Fruit fly (Drosophila melanogaster) whole organism, embryonic: ENCODE data around the gene CG8119.

Source experiments
- Antp ChIP-seq: fragments of 200-800 bp; sonication (Bioruptor generic); optimal IDR thresholded peaks from 3 replicates; lab custom pipeline; 2016; ENCODE audit warnings: missing biosample characterization, missing genetic modification characterization
- Atf3 ChIP-seq: fragments of 200-800 bp; sonication (Bioruptor generic); optimal IDR thresholded peaks from 3 replicates; lab custom pipeline; 2016; ENCODE audit warnings: missing biosample characterization, missing genetic modification characterization
- B-H1 ChIP-seq: fragments of 200-800 bp; sonication (Bioruptor generic); IDR thresholded peaks from 3 replicates; pipeline ENCODE4 v1.3.6; 2022; ENCODE audit warnings: missing biosample characterization, missing genetic modification characterization
- B-H2 ChIP-seq: fragments of 200-800 bp; sonication (Bioruptor generic); optimal IDR thresholded peaks from 2 replicates; lab custom pipeline; 2018; ENCODE audit warnings: missing biosample characterization, mild to moderate bottlenecking, missing genetic modification characterization
- Bteb2 ChIP-seq: fragments of 200-800 bp; sonication (Bioruptor generic); optimal IDR thresholded peaks from 2 replicates; lab custom pipeline; 2016; ENCODE audit warnings: missing biosample characterization, missing genetic modification characterization
- CG1024 ChIP-seq: fragments of 200-800 bp; sonication (Bioruptor generic); IDR thresholded peaks from 2 replicates; pipeline ENCODE4 v1.3.6; 2022; ENCODE audit warnings: missing biosample characterization, missing genetic modification characterization
- CG10979 ChIP-seq: fragments of 200-800 bp; sonication (Bioruptor generic); optimal IDR thresholded peaks from 2 replicates; lab custom pipeline; 2018; ENCODE audit warnings: missing biosample characterization, mild to moderate bottlenecking, missing genetic modification characterization, moderate library complexity
- CG11093 ChIP-seq: fragments of 200-800 bp; sonication (Bioruptor generic); IDR thresholded peaks from 3 replicates; pipeline ENCODE4 v1.3.6; 2022; ENCODE audit warnings: missing biosample characterization, missing genetic modification characterization
- CG12659 ChIP-seq: fragments of 200-800 bp; sonication (Bioruptor generic); optimal IDR thresholded peaks from 3 replicates; lab custom pipeline; 2017; ENCODE audit warnings: mild to moderate bottlenecking, missing biosample characterization, missing genetic modification reagents, missing genetic modification characterization
- CG12769 ChIP-seq: fragments of 200-800 bp; sonication (Bioruptor generic); optimal IDR thresholded peaks from 2 replicates; lab custom pipeline; 2019; ENCODE audit warnings: missing biosample characterization, mild to moderate bottlenecking, missing genetic modification characterization, moderate library complexity
- CG15601 ChIP-seq: fragments of 200-800 bp; sonication (Bioruptor generic); optimal IDR thresholded peaks from 3 replicates; lab custom pipeline; 2019; ENCODE audit warnings: missing biosample characterization, mild to moderate bottlenecking, missing genetic modification characterization, moderate library complexity
- CG1647 ChIP-seq: fragments of 200-800 bp; sonication (Bioruptor generic); optimal IDR thresholded peaks from 3 replicates; lab custom pipeline; 2016; ENCODE audit warnings: missing biosample characterization, missing genetic modification characterization
- CG17328 ChIP-seq: fragments of 200-800 bp; sonication (Bioruptor generic); IDR thresholded peaks from 2 replicates; pipeline ENCODE4 v1.3.6; 2022; ENCODE audit warnings: missing biosample characterization, missing genetic modification characterization
- CG17612 ChIP-seq: fragments of 200-800 bp; sonication (Bioruptor generic); IDR thresholded peaks from 2 replicates; pipeline ENCODE4 v1.3.6; 2022; ENCODE audit warnings: missing biosample characterization, missing genetic modification characterization
- CG18262 ChIP-seq: fragments of 200-800 bp; optimal IDR thresholded peaks from 3 replicates; lab custom pipeline; 2019; ENCODE audit warnings: missing biosample characterization, mild to moderate bottlenecking, missing genetic modification characterization, moderate library complexity
- CG30403 ChIP-seq: fragments of 200-800 bp; sonication (Bioruptor generic); optimal IDR thresholded peaks from 3 replicates; lab custom pipeline; 2016; ENCODE audit warnings: missing biosample characterization, missing genetic modification characterization
- CG34376 ChIP-seq: fragments of 200-800 bp; sonication (Bioruptor generic); optimal IDR thresholded peaks from 2 replicates; lab custom pipeline; 2018; ENCODE audit warnings: missing biosample characterization, mild to moderate bottlenecking, missing genetic modification characterization
- CG34422 ChIP-seq: fragments of 200-800 bp; sonication (Bioruptor generic); IDR thresholded peaks from 3 replicates; pipeline ENCODE4 v1.3.6; 2022; ENCODE audit warnings: missing biosample characterization, missing genetic modification characterization
- CG3847 ChIP-seq: fragments of 200-800 bp; sonication (Bioruptor generic); IDR thresholded peaks from 2 replicates; pipeline ENCODE4 v1.3.6; 2022; ENCODE audit warnings: missing biosample characterization, missing genetic modification characterization
- CG3995 ChIP-seq: fragments of 200-800 bp; sonication (Bioruptor generic); optimal IDR thresholded peaks from 3 replicates; lab custom pipeline; 2016; ENCODE audit warnings: missing biosample characterization, missing genetic modification characterization
- CG4404 ChIP-seq: fragments of 200-800 bp; sonication (Bioruptor generic); IDR thresholded peaks from 2 replicates; pipeline ENCODE4 v1.3.6; 2022; ENCODE audit warnings: missing biosample characterization, missing genetic modification characterization
- CG4617 ChIP-seq: fragments of 200-800 bp; sonication (Bioruptor generic); optimal IDR thresholded peaks from 3 replicates; lab custom pipeline; 2016; ENCODE audit warnings: missing biosample characterization, missing genetic modification characterization, borderline replicate concordance
- CG6683 ChIP-seq: fragments of 200-800 bp; sonication (Bioruptor generic); optimal IDR thresholded peaks from 2 replicates; lab custom pipeline; 2017; ENCODE audit warnings: missing biosample characterization, mild to moderate bottlenecking, missing genetic modification characterization, missing genetic modification reagents
- CG7357 ChIP-seq: fragments of 200-800 bp; sonication (Bioruptor generic); IDR thresholded peaks from 3 replicates; pipeline ENCODE4 v1.3.6; 2022; ENCODE audit warnings: missing biosample characterization, missing genetic modification characterization
- CG9797 ChIP-seq: fragments of 200-800 bp; sonication (Bioruptor generic); optimal IDR thresholded peaks from 3 replicates; lab custom pipeline; 2018; ENCODE audit warnings: missing biosample characterization, mild to moderate bottlenecking, missing genetic modification characterization
- Dbx ChIP-seq: fragments of 200-800 bp; sonication (Bioruptor generic); IDR thresholded peaks from 3 replicates; pipeline ENCODE4 v1.3.6; 2022; ENCODE audit warnings: missing biosample characterization, missing genetic modification characterization
- Doc3 ChIP-seq: fragments of 200-800 bp; sonication (Bioruptor generic); IDR thresholded peaks from 3 replicates; pipeline ENCODE4 v1.3.6; 2022; ENCODE audit warnings: missing biosample characterization, missing genetic modification characterization; ENCODE audit not compliant: partially characterized antibody
- Drgx ChIP-seq: fragments of 200-800 bp; sonication (Bioruptor generic); IDR thresholded peaks from 2 replicates; pipeline ENCODE4 v1.3.6; 2022; ENCODE audit warnings: missing biosample characterization, missing genetic modification characterization
- GATAe ChIP-seq: fragments of 200-800 bp; sonication (Bioruptor generic); conservative IDR thresholded peaks from 2 replicates; pipeline ENCODE4 v1.3.6; 2022; ENCODE audit warnings: missing biosample characterization, missing genetic modification characterization
- H15 ChIP-seq: fragments of 200-800 bp; sonication (Bioruptor generic); IDR thresholded peaks from 3 replicates; pipeline ENCODE4 v1.3.6; 2022; ENCODE audit warnings: missing biosample characterization, missing genetic modification characterization
- Hand ChIP-seq: fragments of 200-800 bp; sonication (Bioruptor generic); optimal IDR thresholded peaks from 2 replicates; lab custom pipeline; 2017; ENCODE audit warnings: mild to moderate bottlenecking, missing biosample characterization, missing genetic modification reagents, missing genetic modification characterization
- NFAT ChIP-seq: fragments of 200-800 bp; sonication (Bioruptor generic); IDR thresholded peaks from 2 replicates; pipeline ENCODE4 v1.3.6; 2022; ENCODE audit warnings: missing biosample characterization, missing genetic modification characterization
- ac ChIP-seq: fragments of 200-800 bp; sonication (Bioruptor generic); optimal IDR thresholded peaks from 3 replicates; lab custom pipeline; 2017; ENCODE audit warnings: missing biosample characterization, mild to moderate bottlenecking, missing genetic modification characterization
- al ChIP-seq: fragments of 200-800 bp; sonication (Bioruptor generic); IDR thresholded peaks from 2 replicates; pipeline ENCODE4 v1.3.6; 2022; ENCODE audit warnings: missing biosample characterization, missing genetic modification characterization
- amos ChIP-seq: fragments of 200-800 bp; sonication (Bioruptor generic); IDR thresholded peaks from 2 replicates; pipeline ENCODE4 v1.3.6; 2022; ENCODE audit warnings: missing biosample characterization, missing genetic modification characterization; ENCODE audit not compliant: partially characterized antibody
- cato ChIP-seq: fragments of 200-800 bp; sonication (Bioruptor generic); optimal IDR thresholded peaks from 2 replicates; lab custom pipeline; 2016; ENCODE audit warnings: missing biosample characterization, missing genetic modification characterization, borderline replicate concordance
- caup ChIP-seq: fragments of 200-800 bp; sonication (Bioruptor generic); optimal IDR thresholded peaks from 3 replicates; lab custom pipeline; 2017; ENCODE audit warnings: missing biosample characterization, mild to moderate bottlenecking, missing genetic modification characterization, moderate library complexity; ENCODE audit not compliant: severe bottlenecking
- cg ChIP-seq: fragments of 200-800 bp; sonication (Bioruptor generic); optimal IDR thresholded peaks from 3 replicates; lab custom pipeline; 2019; ENCODE audit warnings: missing biosample characterization, mild to moderate bottlenecking, missing genetic modification characterization, moderate library complexity
- danr ChIP-seq: fragments of 200-800 bp; sonication (Bioruptor generic); IDR thresholded peaks from 2 replicates; pipeline ENCODE4 v1.3.6; 2022; ENCODE audit warnings: missing biosample characterization, missing genetic modification characterization
- ftz-f1 ChIP-seq: fragments of 200-800 bp; sonication (Bioruptor generic); optimal IDR thresholded peaks from 2 replicates; lab custom pipeline; 2016; ENCODE audit warnings: missing biosample characterization, missing genetic modification characterization
- lab ChIP-seq: fragments of 200-800 bp; sonication (Bioruptor generic); optimal IDR thresholded peaks from 3 replicates; lab custom pipeline; 2017; ENCODE audit warnings: missing biosample characterization, missing genetic modification characterization, mild to moderate bottlenecking, moderate library complexity, missing genetic modification reagents
- lmd ChIP-seq: fragments of 200-800 bp; sonication (Bioruptor generic); IDR thresholded peaks from 2 replicates; pipeline ENCODE4 v1.3.6; 2022; ENCODE audit warnings: missing biosample characterization, missing genetic modification characterization
- mirr ChIP-seq: fragments of 200-800 bp; sonication (Bioruptor generic); optimal IDR thresholded peaks from 3 replicates; lab custom pipeline; 2018; ENCODE audit warnings: missing biosample characterization, mild to moderate bottlenecking, missing genetic modification characterization
- onecut ChIP-seq: fragments of 200-800 bp; sonication (Bioruptor generic); IDR thresholded peaks from 2 replicates; pipeline ENCODE4 v1.3.6; 2022; ENCODE audit warnings: missing biosample characterization, missing genetic modification characterization
- rib ChIP-seq: fragments of 200-800 bp; sonication (Bioruptor generic); IDR thresholded peaks from 2 replicates; pipeline ENCODE4 v1.3.6; 2022; ENCODE audit warnings: missing biosample characterization, missing genetic modification characterization
- scrt ChIP-seq: fragments of 200-800 bp; sonication (Bioruptor generic); optimal IDR thresholded peaks from 2 replicates; lab custom pipeline; 2018; ENCODE audit warnings: missing biosample characterization, mild to moderate bottlenecking, missing genetic modification characterization, moderate library complexity
- sisA ChIP-seq: fragments of 200-800 bp; sonication (Bioruptor generic); IDR thresholded peaks from 2 replicates; pipeline ENCODE4 v1.3.6; 2022; ENCODE audit warnings: missing biosample characterization, missing genetic modification characterization
- sqz ChIP-seq: fragments of 200-800 bp; sonication (Bioruptor generic); optimal IDR thresholded peaks from 3 replicates; lab custom pipeline; 2018; ENCODE audit warnings: missing biosample characterization, mild to moderate bottlenecking, missing genetic modification characterization
- sr ChIP-seq: fragments of 200-800 bp; sonication (Bioruptor generic); IDR thresholded peaks from 3 replicates; pipeline ENCODE4 v1.3.6; 2022; ENCODE audit warnings: missing biosample characterization, missing genetic modification characterization
- zfh2 ChIP-seq: fragments of 200-800 bp; sonication (Bioruptor generic); optimal IDR thresholded peaks from 2 replicates; lab custom pipeline; 2016; ENCODE audit warnings: missing biosample characterization, missing genetic modification characterization

The CG8119 gene

DNA sequence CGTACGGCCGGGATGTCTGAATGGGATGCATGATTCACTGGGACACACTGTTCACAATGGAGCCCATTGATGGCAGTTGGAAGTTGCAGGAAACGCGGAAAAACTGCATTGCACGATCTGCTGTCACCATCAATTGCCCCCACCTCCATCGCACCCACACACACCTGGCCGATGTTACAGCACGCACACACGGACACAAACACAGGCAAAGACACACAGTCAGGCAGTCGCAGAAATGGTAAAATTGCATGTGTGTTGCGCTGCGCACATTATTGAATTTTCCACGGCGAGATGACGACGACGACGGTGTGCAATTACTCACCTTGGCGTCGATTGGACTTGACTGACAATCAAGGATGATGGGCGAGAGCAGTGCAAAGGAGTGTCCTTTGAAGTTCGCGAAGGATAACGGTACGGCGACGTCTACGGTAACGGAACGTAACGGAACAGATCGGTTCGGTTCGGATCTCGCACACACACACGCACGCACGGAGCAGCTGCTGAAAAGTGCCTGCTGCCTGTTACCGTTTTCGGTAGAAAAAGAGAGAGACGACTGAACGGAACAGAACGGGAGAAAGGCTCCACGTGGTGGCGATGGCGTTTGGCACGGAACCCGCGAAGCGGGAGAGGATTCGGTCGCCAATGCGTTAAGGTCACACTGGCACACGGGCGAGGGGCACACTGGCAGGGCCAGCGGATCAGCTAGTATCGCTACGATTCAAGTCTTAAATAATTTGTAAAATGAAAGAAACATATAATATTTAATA, 47.8 kb downstream of the CG8119 start, which contains the start of the genes CG9281 and CG15601 (continued):
- no peak for TF ChIP-seq CG18262 (tag; lab: Kevin White, UChicago)
- no peak for TF ChIP-seq CG10979
- no peak for TF ChIP-seq CG17328 (GFP tag; lab: Robert Waterston, UW)
- TF ChIP-seq CG11093 (GFP tag; lab: Robert Waterston, UW): no peak
- TF ChIP-seq CG34422 (GFP tag; lab: Robert Waterston, UW): peak; percentile 53; the same call in 1 of the 3 replicates
- TF ChIP-seq Bteb2: no peak
- TF ChIP-seq Antp (GFP tag; lab: Kevin White, UChicago): no peak
- TF ChIP-seq Atf3 (GFP tag; lab: Kevin White, UChicago): no peak
- TF ChIP-seq GATAe (GFP tag; lab: Robert Waterston, UW): no peak
- TF ChIP-seq ftz-f1 (GFP tag; lab: Kevin White, UChicago): no peak
- TF ChIP-seq cato (GFP tag; lab: Kevin White, UChicago): no peak
- peak; percentile 50 for TF ChIP-seq amos (GFP tag; lab: Robert Waterston, UW)
- TF ChIP-seq onecut (GFP tag; lab: Robert Waterston, UW): peak; percentile 86
- no peak for TF ChIP-seq CG4404 (GFP tag; lab: Robert Waterston, UW)
- no peak for TF ChIP-seq CG3995
- TF ChIP-seq scrt: no peak
- TF ChIP-seq CG4617: peak; percentile 49
- TF ChIP-seq ac: peak; percentile 6
- peak; percentile 63 for TF ChIP-seq CG15601
- TF ChIP-seq mirr: peak; percentile 2
- TF ChIP-seq al (GFP tag; lab: Robert Waterston, UW): no peak
- peak; percentile 52 for TF ChIP-seq CG34376
- TF ChIP-seq zfh2: no peak
- TF ChIP-seq CG12769 (tag; lab: Kevin White, UChicago): no peak
- no peak for TF ChIP-seq lab
- TF ChIP-seq Doc3 (GFP tag; lab: Robert Waterston, UW): no peak
- no peak for TF ChIP-seq Drgx (GFP tag; lab: Robert Waterston, UW)
- no peak for TF ChIP-seq sqz (GFP tag; lab: Kevin White, UChicago)
- TF ChIP-seq cg (GFP tag; lab: Kevin White, UChicago): peak; percentile 93
- TF ChIP-seq B-H1 (GFP tag; lab: Robert Waterston, UW): no peak
- TF ChIP-seq lmd (GFP tag; lab: Robert Waterston, UW): no peak
- TF ChIP-seq danr (GFP tag; lab: Robert Waterston, UW): no peak
- TF ChIP-seq Dbx (GFP tag; lab: Robert Waterston, UW): no peak
- peak; percentile 88 for TF ChIP-seq CG9797 (GFP tag; lab: Kevin White, UChicago)
- no peak for TF ChIP-seq sr (GFP tag; lab: Robert Waterston, UW)
- TF ChIP-seq caup (GFP tag; lab: Kevin White, UChicago): peak; percentile 39
- TF ChIP-seq CG7357 (GFP tag; lab: Robert Waterston, UW): no peak
- TF ChIP-seq CG30403 (GFP tag; lab: Kevin White, UChicago): no peak
- no peak for TF ChIP-seq Hand (GFP tag; lab: Kevin White, UChicago)
- TF ChIP-seq CG6683: no peak
- peak; percentile 37; the same call in 1 of the 2 replicates for TF ChIP-seq CG3847 (GFP tag; lab: Robert Waterston, UW)
- no peak for TF ChIP-seq H15 (GFP tag; lab: Robert Waterston, UW)
- peak; percentile 42; the same call in 1 of the 2 replicates for TF ChIP-seq NFAT (GFP tag; lab: Robert Waterston, UW)
- TF ChIP-seq CG1024: no peak
- no peak for TF ChIP-seq B-H2 (GFP tag; lab: Kevin White, UChicago)
- TF ChIP-seq sisA (GFP tag; lab: Robert Waterston, UW): no peak
- no peak for TF ChIP-seq CG1647
- no peak for TF ChIP-seq CG17612 (GFP tag; lab: Robert Waterston, UW)
- peak; percentile 82; the same call in 1 of the 2 replicates for TF ChIP-seq rib (GFP tag; lab: Robert Waterston, UW)
- TF ChIP-seq CG12659 (GFP tag; lab: Kevin White, UChicago): peak; percentile 54
